Fruit fly (Drosophila melanogaster) whole organism, embryonic: Measurements from ENCODE around the gene mino.

Experiments
- Asciz ChIP-seq: fragments of 200-800 bp; sonication (Bioruptor generic); optimal IDR thresholded peaks from 2 replicates; lab custom pipeline; 2017; ENCODE audit warnings: missing biosample characterization, mild to moderate bottlenecking, missing genetic modification characterization, missing genetic modification reagents
- Bgb ChIP-seq: fragments of 200-800 bp; sonication (Bioruptor generic); IDR thresholded peaks from 2 replicates; pipeline ENCODE4 v1.3.6; 2022; ENCODE audit warnings: missing biosample characterization, missing genetic modification characterization; ENCODE audit not compliant: partially characterized antibody
- BtbVII ChIP-seq: fragments of 200-800 bp; sonication (Bioruptor generic); optimal IDR thresholded peaks from 3 replicates; lab custom pipeline; 2017; ENCODE audit warnings: missing biosample characterization, mild to moderate bottlenecking, missing genetic modification characterization
- CG10543 ChIP-seq: fragments of 200-800 bp; sonication (Bioruptor generic); optimal IDR thresholded peaks from 3 replicates; lab custom pipeline; 2017; ENCODE audit warnings: missing biosample characterization, mild to moderate bottlenecking, missing genetic modification characterization, moderate library complexity
- CG12299 ChIP-seq: fragments of 200-800 bp; sonication (Bioruptor generic); optimal IDR thresholded peaks from 2 replicates; lab custom pipeline; 2018; ENCODE audit warnings: missing biosample characterization, mild to moderate bottlenecking, missing genetic modification characterization
- CG1233 ChIP-seq: fragments of 200-800 bp; sonication (Bioruptor generic); optimal IDR thresholded peaks from 4 replicates; lab custom pipeline; 2018; ENCODE audit warnings: missing biosample characterization, mild to moderate bottlenecking, missing genetic modification characterization
- CG13624 ChIP-seq: fragments of 200-800 bp; sonication (Bioruptor generic); optimal IDR thresholded peaks from 2 replicates; lab custom pipeline; 2016; ENCODE audit warnings: missing biosample characterization, missing genetic modification characterization
- CG15601 ChIP-seq: fragments of 200-800 bp; sonication (Bioruptor generic); optimal IDR thresholded peaks from 3 replicates; lab custom pipeline; 2019; ENCODE audit warnings: missing biosample characterization, mild to moderate bottlenecking, missing genetic modification characterization, moderate library complexity
- CG16813 ChIP-seq: fragments of 200-800 bp; sonication (Bioruptor generic); IDR thresholded peaks from 3 replicates; pipeline ENCODE4 v1.3.6; 2022; ENCODE audit warnings: missing biosample characterization, missing genetic modification characterization; ENCODE audit not compliant: partially characterized antibody
- CG17568 ChIP-seq: fragments of 200-800 bp; sonication (Bioruptor generic); optimal IDR thresholded peaks from 2 replicates; lab custom pipeline; 2018; ENCODE audit warnings: missing biosample characterization, mild to moderate bottlenecking, missing genetic modification characterization, moderate library complexity
- CG17829 ChIP-seq: fragments of 200-800 bp; optimal IDR thresholded peaks from 2 replicates; lab custom pipeline; 2019; ENCODE audit warnings: missing biosample characterization, mild to moderate bottlenecking, missing genetic modification characterization, moderate library complexity
- CG2199 ChIP-seq: fragments of 200-800 bp; sonication (Bioruptor generic); IDR thresholded peaks from 3 replicates; pipeline ENCODE4 v1.3.6; 2022; ENCODE audit warnings: missing biosample characterization, missing genetic modification characterization
- CG3065 ChIP-seq: fragments of 200-800 bp; sonication (Bioruptor generic); optimal IDR thresholded peaks from 2 replicates; lab custom pipeline; 2016; ENCODE audit warnings: missing biosample characterization, missing genetic modification characterization
- CG34376 ChIP-seq: fragments of 200-800 bp; sonication (Bioruptor generic); optimal IDR thresholded peaks from 2 replicates; lab custom pipeline; 2018; ENCODE audit warnings: missing biosample characterization, mild to moderate bottlenecking, missing genetic modification characterization
- CG4360 ChIP-seq: fragments of 200-800 bp; sonication (Bioruptor generic); IDR thresholded peaks from 2 replicates; pipeline ENCODE4 v1.3.6; 2022; ENCODE audit warnings: missing biosample characterization, missing genetic modification characterization
- CG4707 ChIP-seq: fragments of 200-800 bp; sonication (Bioruptor generic); optimal IDR thresholded peaks from 2 replicates; lab custom pipeline; 2018; ENCODE audit warnings: missing biosample characterization, mild to moderate bottlenecking, missing genetic modification characterization, moderate library complexity
- CG5180 ChIP-seq: fragments of 200-800 bp; sonication (Bioruptor generic); optimal IDR thresholded peaks from 3 replicates; lab custom pipeline; 2017; ENCODE audit warnings: missing biosample characterization, missing genetic modification characterization, mild to moderate bottlenecking, moderate library complexity, missing genetic modification reagents
- CG7745 ChIP-seq: fragments of 200-800 bp; sonication (Bioruptor generic); optimal IDR thresholded peaks from 2 replicates; lab custom pipeline; 2018; ENCODE audit warnings: missing biosample characterization, mild to moderate bottlenecking, missing genetic modification characterization, moderate library complexity
- CG7786 ChIP-seq: fragments of 200-800 bp; sonication (Bioruptor generic); optimal IDR thresholded peaks from 2 replicates; lab custom pipeline; 2016; ENCODE audit warnings: missing biosample characterization, missing genetic modification characterization
- CG7963 ChIP-seq: fragments of 200-800 bp; sonication (Bioruptor generic); IDR thresholded peaks from 3 replicates; pipeline ENCODE4 v1.3.6; 2022; ENCODE audit warnings: missing biosample characterization, missing genetic modification characterization; ENCODE audit not compliant: partially characterized antibody
- CG8281 ChIP-seq: fragments of 200-800 bp; sonication (Bioruptor generic); optimal IDR thresholded peaks from 2 replicates; lab custom pipeline; 2018; ENCODE audit warnings: missing biosample characterization, mild to moderate bottlenecking, missing genetic modification characterization, moderate library complexity
- CG8290 ChIP-seq, 3 experiments: fragments of 200-800 bp; sonication (Bioruptor generic); optimal IDR thresholded peaks; 2 replicates each; lab custom pipeline; 2016 to 2019; ENCODE audit warnings: missing biosample characterization in 3 of 3, missing genetic modification characterization in 3 of 3, mild to moderate bottlenecking in 2 of 3, moderate library complexity in 1 of 3
- CG9932 ChIP-seq: fragments of 200-800 bp; sonication (Bioruptor generic); IDR thresholded peaks from 2 replicates; pipeline ENCODE4 v1.3.6; 2022; ENCODE audit warnings: missing biosample characterization, missing genetic modification characterization
- Dad ChIP-seq: fragments of 200-800 bp; sonication (Bioruptor generic); optimal IDR thresholded peaks from 3 replicates; lab custom pipeline; 2016; ENCODE audit warnings: missing biosample characterization, missing genetic modification characterization
- Dip3 ChIP-seq: fragments of 200-800 bp; sonication (Bioruptor generic); optimal IDR thresholded peaks from 3 replicates; lab custom pipeline; 2016; ENCODE audit warnings: missing biosample characterization, missing genetic modification characterization
- Doc3 ChIP-seq: fragments of 200-800 bp; sonication (Bioruptor generic); IDR thresholded peaks from 3 replicates; pipeline ENCODE4 v1.3.6; 2022; ENCODE audit warnings: missing biosample characterization, missing genetic modification characterization; ENCODE audit not compliant: partially characterized antibody
- E2f1 ChIP-seq: fragments of 200-800 bp; sonication (Bioruptor generic); IDR thresholded peaks from 2 replicates; pipeline ENCODE4 v1.3.6; 2022; ENCODE audit warnings: missing biosample characterization, missing genetic modification characterization
- ERR ChIP-seq: fragments of 200-800 bp; sonication (Bioruptor generic); optimal IDR thresholded peaks from 2 replicates; lab custom pipeline; 2016; ENCODE audit warnings: missing biosample characterization, missing genetic modification characterization
- Gsc ChIP-seq: fragments of 200-800 bp; sonication (Bioruptor generic); IDR thresholded peaks from 2 replicates; pipeline ENCODE4 v1.3.6; 2022; ENCODE audit warnings: missing biosample characterization, missing genetic modification characterization
- HLHmδ ChIP-seq: fragments of 200-800 bp; sonication (Bioruptor generic); optimal IDR thresholded peaks from 2 replicates; lab custom pipeline; 2018; ENCODE audit warnings: missing biosample characterization, mild to moderate bottlenecking, missing genetic modification characterization, moderate library complexity
- Hmx ChIP-seq: fragments of 200-800 bp; sonication (Bioruptor generic); optimal IDR thresholded peaks from 2 replicates; lab custom pipeline; 2016; ENCODE audit warnings: missing biosample characterization, missing genetic modification characterization
- Hr51 ChIP-seq, 2 experiments: fragments of 200-800 bp; sonication (Bioruptor generic); optimal IDR thresholded peaks; 2 replicates in 1 of 2; 3 replicates in 1 of 2; lab custom pipeline; 2016 to 2018; ENCODE audit warnings: missing biosample characterization in 2 of 2, missing genetic modification characterization in 2 of 2, mild to moderate bottlenecking in 1 of 2, moderate library complexity in 1 of 2
- Neu2 ChIP-seq: fragments of 200-800 bp; sonication (Bioruptor generic); optimal IDR thresholded peaks from 3 replicates; lab custom pipeline; 2016; ENCODE audit warnings: missing biosample characterization, missing genetic modification characterization, borderline replicate concordance
- Sry-β ChIP-seq: fragments of 200-800 bp; sonication (Bioruptor generic); optimal IDR thresholded peaks from 2 replicates; lab custom pipeline; 2018; ENCODE audit warnings: missing biosample characterization, mild to moderate bottlenecking, missing genetic modification characterization, moderate library complexity
- cad ChIP-seq: fragments of >200 bp; optimal IDR thresholded peaks from 2 replicates; lab custom pipeline; 2017; ENCODE audit warnings: missing biosample characterization, missing genetic modification characterization
- corto ChIP-seq: fragments of 200-800 bp; sonication (Bioruptor generic); optimal IDR thresholded peaks from 2 replicates; lab custom pipeline; 2016; ENCODE audit warnings: missing biosample characterization, mild to moderate bottlenecking, missing genetic modification characterization, moderate library complexity
- crc ChIP-seq: fragments of 200-800 bp; sonication (Bioruptor generic); optimal IDR thresholded peaks from 2 replicates; lab custom pipeline; 2016; ENCODE audit warnings: missing biosample characterization, missing genetic modification characterization
- danr ChIP-seq: fragments of 200-800 bp; sonication (Bioruptor generic); IDR thresholded peaks from 2 replicates; pipeline ENCODE4 v1.3.6; 2022; ENCODE audit warnings: missing biosample characterization, missing genetic modification characterization
- dpn ChIP-seq, 2 experiments: fragments of 200-800 bp; sonication (Bioruptor generic); optimal IDR thresholded peaks; 3 replicates each; lab custom pipeline; 2016; ENCODE audit warnings: missing biosample characterization in 2 of 2, missing genetic modification characterization in 2 of 2
- en ChIP-seq: fragments of 200-800 bp; sonication (Bioruptor generic); optimal IDR thresholded peaks from 2 replicates; lab custom pipeline; 2016; ENCODE audit warnings: missing biosample characterization, missing genetic modification characterization
- kah ChIP-seq: fragments of 200-800 bp; sonication (Bioruptor generic); optimal IDR thresholded peaks from 2 replicates; lab custom pipeline; 2018; ENCODE audit warnings: missing biosample characterization, mild to moderate bottlenecking, missing genetic modification characterization
- kay ChIP-seq: fragments of 200-800 bp; sonication (Bioruptor generic); optimal IDR thresholded peaks from 2 replicates; lab custom pipeline; 2016; ENCODE audit warnings: missing biosample characterization, missing genetic modification characterization
- pita ChIP-seq: fragments of 200-800 bp; sonication (Bioruptor generic); optimal IDR thresholded peaks from 2 replicates; lab custom pipeline; 2017; ENCODE audit warnings: missing biosample characterization, mild to moderate bottlenecking, missing genetic modification characterization
- pum ChIP-seq: fragments of 200-800 bp; sonication (Bioruptor generic); optimal IDR thresholded peaks from 2 replicates; lab custom pipeline; 2016; ENCODE audit warnings: missing biosample characterization, missing genetic modification characterization
- sd ChIP-seq: fragments of 200-800 bp; sonication (Bioruptor generic); optimal IDR thresholded peaks from 3 replicates; lab custom pipeline; 2018; ENCODE audit warnings: missing biosample characterization, mild to moderate bottlenecking, missing genetic modification characterization, moderate library complexity
- sens-2 ChIP-seq: fragments of 200-800 bp; sonication (Bioruptor generic); IDR thresholded peaks from 2 replicates; pipeline ENCODE4 v1.3.6; 2022; ENCODE audit warnings: missing biosample characterization, missing genetic modification characterization
- sqz ChIP-seq: fragments of 200-800 bp; sonication (Bioruptor generic); optimal IDR thresholded peaks from 3 replicates; lab custom pipeline; 2018; ENCODE audit warnings: missing biosample characterization, mild to moderate bottlenecking, missing genetic modification characterization
- sr ChIP-seq: fragments of 200-800 bp; sonication (Bioruptor generic); IDR thresholded peaks from 3 replicates; pipeline ENCODE4 v1.3.6; 2022; ENCODE audit warnings: missing biosample characterization, missing genetic modification characterization
- tin ChIP-seq: fragments of 200-800 bp; sonication (Bioruptor generic); optimal IDR thresholded peaks from 3 replicates; lab custom pipeline; 2016; ENCODE audit warnings: missing biosample characterization, missing genetic modification characterization
- yki ChIP-seq: fragments of >200 bp; optimal IDR thresholded peaks from 3 replicates; lab custom pipeline; 2018

The mino gene

DNA sequence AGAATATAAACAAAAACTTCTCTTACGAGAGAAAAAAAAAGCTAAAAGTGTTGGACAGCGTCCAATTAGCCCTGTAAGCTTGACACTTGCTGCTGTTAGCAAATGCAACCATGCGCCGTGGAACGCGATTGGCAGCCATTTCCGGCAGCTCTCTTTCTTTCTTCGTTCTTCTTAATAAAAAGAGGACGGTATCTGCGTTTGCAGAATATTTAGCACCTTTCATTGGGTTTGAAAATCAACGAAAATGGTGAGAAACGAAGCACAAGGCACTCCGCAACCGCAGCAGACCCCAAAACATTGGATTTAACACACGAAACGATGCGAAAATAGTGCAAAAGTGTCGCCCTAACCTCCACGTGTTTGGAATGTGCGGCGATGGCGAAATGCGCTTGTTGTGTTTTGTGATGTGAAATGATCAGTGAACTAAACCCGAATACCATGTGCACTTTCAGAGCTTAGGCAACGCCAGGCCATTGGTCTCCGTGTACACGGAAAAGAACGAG, 2.3 kb upstream of the mino start, which contains the start of gene RpL4 (continued):
- TF ChIP-seq pum (GFP tag; lab: Kevin White, UChicago) (peak; percentile 51), CG34376 (GFP tag; lab: Kevin White, UChicago) (peak; percentile 93), en (GFP tag; lab: Kevin White, UChicago) (peak; percentile 76), CG8281 (peak; percentile 62), kay (GFP tag; lab: Kevin White, UChicago) (no peak), Gsc (GFP tag; lab: Robert Waterston, UW) (no peak), kah (GFP tag; lab: Kevin White, UChicago) (peak; percentile 75), dpn (GFP tag; optimal IDR thresholded peaks at IDR 0.05; lab: Kevin White, UChicago) (peak; percentile 52 to 82), Bgb (GFP tag; lab: Robert Waterston, UW) (peak; percentile 43), CG7786 (GFP tag; lab: Kevin White, UChicago) (peak; percentile 56), CG1233 (GFP tag; lab: Kevin White, UChicago) (peak; percentile 92), HLHmδ (GFP tag; lab: Kevin White, UChicago) (peak; percentile 99), yki (lab: Kevin White, UChicago) (no peak), tin (peak; percentile 67), Hmx (GFP tag; lab: Kevin White, UChicago) (peak; percentile 8), CG16813 (GFP tag; lab: Robert Waterston, UW) (no peak), Hr51 (GFP tag; optimal IDR thresholded peaks at IDR 0.05; lab: Kevin White, UChicago) (peak; percentile 76 to 79), Sry-β (GFP tag; lab: Kevin White, UChicago) (peak; percentile 88), pita (GFP tag; lab: Kevin White, UChicago) (no peak), CG7963 (GFP tag; lab: Robert Waterston, UW) (no peak), Dip3 (GFP tag; lab: Kevin White, UChicago) (peak; percentile 60), ERR (no peak), CG7745 (tag; lab: Kevin White, UChicago) (peak; percentile 31), sqz (GFP tag; lab: Kevin White, UChicago) (peak; percentile 90), CG17568 (GFP tag; lab: Kevin White, UChicago) (peak; percentile 90), danr (GFP tag; lab: Robert Waterston, UW) (peak; percentile 39; the same call in 1 of the 2 replicates), CG9932 (GFP tag; lab: Robert Waterston, UW) (peak; percentile 65), CG3065 (peak; percentile 68), CG4360 (GFP tag; lab: Robert Waterston, UW) (no peak; the same call in 1 of the 2 replicates), sd (tag; lab: Kevin White, UChicago) (peak; percentile 83), CG17829 (tag; lab: Kevin White, UChicago) (no peak), BtbVII (peak; percentile 87), sens-2 (GFP tag; lab: Robert Waterston, UW) (peak; percentile 89), CG10543 (GFP tag; lab: Kevin White, UChicago) (peak; percentile 93), sr (GFP tag; lab: Robert Waterston, UW) (peak; percentile 89), crc (GFP tag; lab: Kevin White, UChicago) (peak; percentile 75), CG15601 (tag; lab: Kevin White, UChicago) (peak; percentile 76), CG5180 (GFP tag; lab: Kevin White, UChicago) (peak; percentile 76), corto (GFP tag; lab: Kevin White, UChicago) (no peak), CG4707 (GFP tag; lab: Kevin White, UChicago) (peak; percentile 85), Neu2 (no peak), Asciz (peak; percentile 84), Dad (GFP tag; lab: Kevin White, UChicago) (peak; percentile 85), E2f1 (GFP tag; lab: Robert Waterston, UW) (peak; percentile 70), CG13624 (peak; percentile 86), Doc3 (GFP tag; lab: Robert Waterston, UW) (no peak), CG8290 (GFP tag; optimal IDR thresholded peaks at IDR 0.05; lab: Kevin White, UChicago) (peak; percentile 85), CG8290 (tag; optimal IDR thresholded peaks at IDR 0.05; lab: Kevin White, UChicago) (peak; percentile 86 to 91), CG12299 (peak; percentile 54), cad (no peak), CG2199 (GFP tag; lab: Robert Waterston, UW) (no peak)
